Fruit fly (Drosophila melanogaster): ENCODE data around the gene CG31269.

DNA sequence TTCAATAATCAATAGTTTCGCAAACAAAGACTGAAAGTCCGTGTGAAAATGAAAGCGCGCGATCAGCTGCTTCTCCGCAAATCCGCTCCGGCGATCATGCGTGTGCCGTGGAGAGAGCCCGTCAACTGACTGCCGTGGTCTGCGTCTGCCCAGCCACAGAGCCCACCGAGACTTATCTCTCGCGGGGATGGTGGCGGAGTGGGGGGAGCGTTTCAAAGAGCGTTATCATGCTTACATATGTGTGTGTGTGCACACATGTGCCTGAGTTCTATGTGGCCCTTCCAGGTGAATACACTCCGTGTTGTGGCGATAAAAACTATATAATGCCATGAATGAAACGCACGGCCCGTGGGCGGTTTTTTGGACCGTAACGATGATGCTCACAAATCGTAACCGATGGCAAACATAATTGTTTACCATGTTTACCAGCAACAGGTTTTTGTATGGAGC, 48.9 kb upstream of the CG31269 start:
- no peak for TF ChIP-seq CG8478 (optimal IDR thresholded peaks at IDR 0.05)
- TF ChIP-seq CTCF (optimal IDR thresholded peaks at IDR 0.05) = peak in 1 of 2 experiments; percentile 8

Data from S2 (cell line).